Worm (Caenorhabditis elegans): ENCODE measurements around the gene dtmk-1.

DNA sequence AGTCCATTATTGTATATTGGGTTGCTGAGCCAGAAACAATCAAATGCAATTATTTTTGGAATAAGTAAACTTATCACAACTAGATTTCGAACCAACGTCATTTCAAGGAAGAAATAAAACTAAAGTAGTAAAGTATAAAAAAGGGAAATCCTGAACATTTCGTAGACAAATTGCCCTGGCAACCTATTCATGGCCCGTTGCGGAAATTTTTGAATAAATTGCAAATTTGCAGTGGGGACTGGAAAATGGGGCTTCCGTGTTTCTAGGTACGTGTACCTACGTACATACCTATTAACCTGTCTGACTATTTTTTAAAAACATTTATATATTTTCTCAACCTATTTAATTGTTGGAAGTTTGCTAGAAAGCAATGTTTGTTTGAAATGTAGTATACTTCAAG, 51.9 kb downstream of the dtmk-1 start, which contains the start of gene F26C11.3:
- TF ChIP-seq unc-39 (tag; optimal IDR thresholded peaks at IDR 0.05), result no peak
- TF ChIP-seq F10B5.3 (tag; optimal IDR thresholded peaks at IDR 0.05), result no peak
- no peak for TF ChIP-seq mdl-1 (tag; optimal IDR thresholded peaks at IDR 0.05)
- TF ChIP-seq sdz-12 (GFP tag; optimal IDR thresholded peaks at IDR 0.05), result no peak
- no peak for TF ChIP-seq skn-1 (tag; optimal IDR thresholded peaks at IDR 0.05)
- no peak for TF ChIP-seq duxl-1 (tag; optimal IDR thresholded peaks at IDR 0.05; ENCODE audit: poor library complexity)
- TF ChIP-seq ceh-82 (tag; optimal IDR thresholded peaks at IDR 0.05), result no peak

All from whole organism, L4 larva.